Worm (Caenorhabditis elegans) whole organism, young adult: Measurements from ENCODE around the gene insc-1.

Experiments
- C06A6.2 ChIP-seq: fragments of 200-800 bp; sonication (Bioruptor generic); conservative IDR thresholded peaks from 2 replicates; pipeline ENCODE4 v1.3.6; 2022; ENCODE audit warnings: missing genetic modification characterization, missing compliant biosample characterization
- F57C9.4 ChIP-seq: sonication (generic microtip); optimal IDR thresholded peaks from 2 replicates; lab custom pipeline; 2017; ENCODE audit warnings: mild to moderate bottlenecking, missing genetic modification characterization, missing compliant biosample characterization
- K11D2.4 ChIP-seq: fragments of 200-800 bp; sonication (Bioruptor generic); IDR thresholded peaks from 2 replicates; pipeline ENCODE4 v1.3.6; 2022; ENCODE audit warnings: missing genetic modification reagents, missing genetic modification characterization, missing compliant biosample characterization
- Y56A3A.18 ChIP-seq: fragments of 200-800 bp; sonication (Bioruptor generic); IDR thresholded peaks from 2 replicates; pipeline ENCODE4 v1.3.6; 2022; ENCODE audit warnings: missing genetic modification reagents, missing genetic modification characterization, missing compliant biosample characterization
- Y95B8A.8 ChIP-seq: fragments of 200-800 bp; sonication (Bioruptor generic); IDR thresholded peaks from 2 replicates; pipeline ENCODE4 v1.3.6; 2022; ENCODE audit warnings: missing genetic modification reagents, missing genetic modification characterization, missing compliant biosample characterization
- akir-1 ChIP-seq: fragments of 200-800 bp; sonication (Bioruptor generic); optimal IDR thresholded peaks from 2 replicates; lab custom pipeline; 2018; ENCODE audit warnings: mild to moderate bottlenecking, missing genetic modification characterization, moderate library complexity, missing compliant biosample characterization
- aptf-3 ChIP-seq: fragments of 200-800 bp; sonication (Bioruptor generic); IDR thresholded peaks from 2 replicates; pipeline ENCODE4 v1.3.6; 2022; ENCODE audit warnings: missing genetic modification characterization, missing compliant biosample characterization
- athp-1 ChIP-seq: sonication (generic microtip); optimal IDR thresholded peaks from 2 replicates; lab custom pipeline; 2017; ENCODE audit warnings: mild to moderate bottlenecking, missing genetic modification characterization, missing compliant biosample characterization
- attf-6 ChIP-seq: fragments of 200-800 bp; sonication (Bioruptor generic); IDR thresholded peaks from 2 replicates; pipeline ENCODE4 v1.3.6; 2022; ENCODE audit warnings: missing genetic modification reagents, missing genetic modification characterization, missing compliant biosample characterization
- ccch-3 ChIP-seq: fragments of 200-800 bp; sonication (Bioruptor generic); optimal IDR thresholded peaks from 2 replicates; lab custom pipeline; 2018; ENCODE audit warnings: mild to moderate bottlenecking, missing genetic modification characterization, missing compliant biosample characterization
- cebp-1 ChIP-seq, 2 experiments: fragments of 200-800 bp in 1 of 2; sonication (Bioruptor generic) in 1 of 2; sonication (generic microtip) in 1 of 2; IDR thresholded peaks in 1 of 2; optimal IDR thresholded peaks in 1 of 2; 2 replicates each; pipeline versions ENCODE4 v1.3.6 to Lab custom; 2017 to 2022; ENCODE audit warnings: missing compliant biosample characterization in 2 of 2, missing genetic modification characterization in 2 of 2, mild to moderate bottlenecking in 1 of 2, missing genetic modification reagents in 1 of 2, moderate library complexity in 1 of 2
- ceh-40 ChIP-seq: fragments of 200-800 bp; sonication (Bioruptor generic); IDR thresholded peaks from 2 replicates; pipeline ENCODE4 v1.3.6; 2022; ENCODE audit warnings: missing genetic modification characterization, missing compliant biosample characterization
- ceh-91 ChIP-seq: fragments of 200-800 bp; sonication (Bioruptor generic); IDR thresholded peaks from 2 replicates; pipeline ENCODE4 v1.3.6; 2022; ENCODE audit warnings: missing genetic modification reagents, missing genetic modification characterization, missing compliant biosample characterization
- chd-7 ChIP-seq: sonication (generic microtip); optimal IDR thresholded peaks from 2 replicates; lab custom pipeline; 2016; ENCODE audit warnings: mild to moderate bottlenecking, missing genetic modification characterization, moderate library complexity, missing compliant biosample characterization
- egl-18 ChIP-seq: fragments of 200-800 bp; sonication (Bioruptor generic); IDR thresholded peaks from 2 replicates; pipeline ENCODE4 v1.3.6; 2022; ENCODE audit warnings: missing genetic modification reagents, missing genetic modification characterization, missing compliant biosample characterization
- egrh-3 ChIP-seq: fragments of 200-800 bp; sonication (Bioruptor generic); IDR thresholded peaks from 2 replicates; pipeline ENCODE4 v1.3.6; 2022; ENCODE audit warnings: missing genetic modification reagents, missing genetic modification characterization, missing compliant biosample characterization
- ekl-4 ChIP-seq: fragments of 200-800 bp; sonication (Bioruptor generic); IDR thresholded peaks from 2 replicates; pipeline ENCODE4 v1.3.6; 2022; ENCODE audit warnings: missing genetic modification reagents, missing genetic modification characterization, missing compliant biosample characterization
- ets-4 ChIP-seq: fragments of 200-800 bp; sonication (Bioruptor generic); optimal IDR thresholded peaks from 2 replicates; lab custom pipeline; 2018; ENCODE audit warnings: mild to moderate bottlenecking, missing genetic modification characterization, missing compliant biosample characterization
- gei-17 ChIP-seq: fragments of 200-800 bp; sonication (Bioruptor generic); optimal IDR thresholded peaks from 2 replicates; lab custom pipeline; 2018; ENCODE audit warnings: mild to moderate bottlenecking, missing genetic modification characterization, missing compliant biosample characterization
- him-1 ChIP-seq: sonication (generic microtip); optimal IDR thresholded peaks from 2 replicates; lab custom pipeline; 2016; ENCODE audit warnings: missing genotype, missing genetic modification reagents, missing genetic modification characterization, missing compliant biosample characterization
- hsf-1 ChIP-seq: fragments of 200-800 bp; sonication (Bioruptor generic); IDR thresholded peaks from 2 replicates; pipeline ENCODE4 v1.3.6; 2022; ENCODE audit warnings: missing genetic modification reagents, missing genetic modification characterization, missing compliant biosample characterization
- lin-26 ChIP-seq: fragments of 200-800 bp; sonication (Bioruptor generic); IDR thresholded peaks from 2 replicates; pipeline ENCODE4 v1.3.6; 2022; ENCODE audit warnings: missing genetic modification reagents, missing genetic modification characterization, missing compliant biosample characterization
- lsy-27 ChIP-seq: sonication (generic microtip); optimal IDR thresholded peaks from 2 replicates; lab custom pipeline; 2017; ENCODE audit warnings: missing genetic modification characterization, mild to moderate bottlenecking, missing compliant biosample characterization, antibody characterized with exemption, missing genotype, borderline replicate concordance; ENCODE audit not compliant: insufficient read depth
- madf-8 ChIP-seq: fragments of 200-800 bp; sonication (Bioruptor generic); conservative IDR thresholded peaks from 2 replicates; pipeline ENCODE4 v1.3.6; 2022; ENCODE audit warnings: missing genetic modification reagents, missing genetic modification characterization, missing compliant biosample characterization
- mel-28 ChIP-seq: sonication (generic microtip); optimal IDR thresholded peaks from 2 replicates; lab custom pipeline; 2016; ENCODE audit warnings: borderline replicate concordance, mild to moderate bottlenecking, missing genetic modification characterization, missing compliant biosample characterization
- mes-4 ChIP-seq: sonication (generic microtip); optimal IDR thresholded peaks from 2 replicates; lab custom pipeline; 2016; ENCODE audit warnings: missing genotype, missing genetic modification characterization, missing compliant biosample characterization
- nfya-2 ChIP-seq: fragments of 200-800 bp; sonication (Bioruptor generic); IDR thresholded peaks from 2 replicates; pipeline ENCODE4 v1.3.6; 2022; ENCODE audit warnings: missing genetic modification reagents, missing genetic modification characterization, missing compliant biosample characterization
- nfyb-1 ChIP-seq: fragments of 200-800 bp; sonication (Bioruptor generic); IDR thresholded peaks from 2 replicates; pipeline ENCODE4 v1.3.6; 2022; ENCODE audit warnings: missing genetic modification reagents, missing genetic modification characterization, missing compliant biosample characterization
- pbrm-1 ChIP-seq: fragments of 200-800 bp; sonication (Bioruptor generic); IDR thresholded peaks from 2 replicates; pipeline ENCODE4 v1.3.6; 2022; ENCODE audit warnings: missing genetic modification reagents, missing genetic modification characterization, missing compliant biosample characterization
- pha-4 ChIP-seq: fragments of 150-350 bp; sonication (generic microtip); optimal IDR thresholded peaks from 2 replicates; lab custom pipeline; 2014; ENCODE audit warnings: missing biosample characterization, missing genetic modification reagents, missing genetic modification characterization
- rcor-1 ChIP-seq: fragments of 200-800 bp; sonication (Bioruptor generic); IDR thresholded peaks from 2 replicates; pipeline ENCODE4 v1.3.6; 2022; ENCODE audit warnings: missing genetic modification reagents, missing genetic modification characterization, missing compliant biosample characterization
- rec-8 ChIP-seq, 2 experiments: sonication (generic microtip); optimal IDR thresholded peaks; 2 replicates each; lab custom pipeline; 2016; ENCODE audit warnings: mild to moderate bottlenecking in 2 of 2, missing genetic modification characterization in 2 of 2, missing genetic modification reagents in 2 of 2, missing genotype in 2 of 2, missing biosample characterization in 1 of 2, missing compliant biosample characterization in 1 of 2, moderate library complexity in 1 of 2
- rpc-1 ChIP-seq, 2 experiments: fragments of 150-350 bp in 1 of 2; sonication (generic microtip) in 1 of 2; optimal IDR thresholded peaks; 2 replicates each; lab custom pipeline; 2014 to 2018; ENCODE audit warnings: missing biosample characterization in 1 of 2, missing genetic modification characterization in 1 of 2, missing genetic modification reagents in 1 of 2, missing genotype in 1 of 2
- snpc-1.3 ChIP-seq: sonication (generic microtip); optimal IDR thresholded peaks from 2 replicates; lab custom pipeline; 2017; ENCODE audit warnings: missing genetic modification characterization, mild to moderate bottlenecking, missing compliant biosample characterization, antibody characterized with exemption, moderate library complexity, missing genotype, missing genetic modification reagents; ENCODE audit not compliant: insufficient read depth
- tbp1 ChIP-seq: fragments of 200-800 bp; sonication (Bioruptor generic); optimal IDR thresholded peaks from 2 replicates; lab custom pipeline; 2018; ENCODE audit warnings: mild to moderate bottlenecking, missing genetic modification characterization, missing compliant biosample characterization
- tlf-1 ChIP-seq: fragments of 200-800 bp; sonication (Bioruptor generic); optimal IDR thresholded peaks from 2 replicates; lab custom pipeline; 2018; ENCODE audit warnings: mild to moderate bottlenecking, missing genetic modification characterization, missing compliant biosample characterization
- unc-130 ChIP-seq: sonication (generic microtip); optimal IDR thresholded peaks from 2 replicates; lab custom pipeline; 2016; ENCODE audit warnings: missing genetic modification reagents, missing genetic modification characterization, missing compliant biosample characterization
- xnd-1 ChIP-seq: sonication (generic microtip); optimal IDR thresholded peaks from 2 replicates; lab custom pipeline; 2016; ENCODE audit warnings: missing genotype, missing genetic modification reagents, missing genetic modification characterization, missing compliant biosample characterization
- ztf-18 ChIP-seq: sonication (generic microtip); optimal IDR thresholded peaks from 2 replicates; lab custom pipeline; 2016; ENCODE audit warnings: missing genotype, mild to moderate bottlenecking, missing genetic modification characterization, missing compliant biosample characterization
- ztf-26 ChIP-seq: sonication (generic microtip); optimal IDR thresholded peaks from 2 replicates; lab custom pipeline; 2017; ENCODE audit warnings: missing genetic modification characterization, missing compliant biosample characterization
- ztf-3 ChIP-seq: fragments of 200-800 bp; sonication (Bioruptor generic); optimal IDR thresholded peaks from 2 replicates; lab custom pipeline; 2018; ENCODE audit warnings: mild to moderate bottlenecking, missing genetic modification characterization, missing compliant biosample characterization
- ztf-6 ChIP-seq: fragments of 200-800 bp; sonication (Bioruptor generic); IDR thresholded peaks from 2 replicates; pipeline ENCODE4 v1.3.6; 2022; ENCODE audit warnings: missing genetic modification reagents, missing genetic modification characterization, missing compliant biosample characterization

Gene insc-1

ce11 chrII:7358489-7358943 is at the start of gene insc-1:
Gene insc-1 (plus strand): TSS chrII:7358893.
- TF ChIP-seq nfyb-1 (GFP tag; lab: Robert Waterston, UW) (no peak), hsf-1 (GFP tag; lab: Robert Waterston, UW) (no peak), egrh-3 (no peak), ets-4 (GFP tag; lab: Kevin White, UChicago) (no peak), ekl-4 (GFP tag; lab: Robert Waterston, UW) (no peak), Y56A3A.18 (GFP tag; lab: Robert Waterston, UW) (no peak), lsy-27 (tag; lab: Kevin White, UChicago) (no peak), ztf-3 (GFP tag; lab: Kevin White, UChicago) (no peak), snpc-1.3 (no peak), F57C9.4 (no peak), ccch-3 (GFP tag; lab: Kevin White, UChicago) (no peak), pbrm-1 (GFP tag; lab: Robert Waterston, UW) (no peak), rpc-1 (optimal IDR thresholded peaks at IDR 0.05; lab: Kevin White, UChicago) (no peak), rpc-1 (tag; optimal IDR thresholded peaks at IDR 0.05; lab: Kevin White, UChicago) (no peak), ztf-6 (no peak), Y95B8A.8 (GFP tag; lab: Robert Waterston, UW) (no peak)
- TF ChIP-seq, all 124 proteins: peak for 0

ce11 chrII:7310023-7310422 is 48.7 kb upstream of the insc-1 start, which contains the start of the genes F45E12.5 and cnep-1:
Gene F45E12.5 (minus strand): TSS chrII:7310115.
Gene cnep-1 (plus strand): TSS chrII:7310348.
- TF ChIP-seq chd-7 (tag; lab: Kevin White, UChicago) (no peak), cebp-1 (GFP tag; IDR thresholded peaks at IDR 0.05; lab: Robert Waterston, UW) (no peak), cebp-1 (tag; optimal IDR thresholded peaks at IDR 0.05; lab: Kevin White, UChicago) (no peak), rcor-1 (GFP tag; lab: Robert Waterston, UW) (no peak), tlf-1 (no peak), madf-8 (GFP tag; lab: Robert Waterston, UW) (no peak), xnd-1 (tag; lab: Kevin White, UChicago) (no peak), athp-1 (tag; lab: Kevin White, UChicago) (no peak), egrh-3 (no peak), attf-6 (no peak), ztf-18 (tag; lab: Kevin White, UChicago) (no peak), unc-130 (GFP tag; lab: Kevin White, UChicago) (no peak), nfya-2 (GFP tag; lab: Robert Waterston, UW) (no peak), pha-4 (tag; lab: Kevin White, UChicago) (no peak), mel-28 (no peak), Y56A3A.18 (GFP tag; lab: Robert Waterston, UW) (no peak)
- TF ChIP-seq, all 124 proteins: peak for 0

- TF ChIP-seq unc-130 (GFP tag; lab: Kevin White, UChicago), result no peak
- TF ChIP-seq lin-26, result no peak
- TF ChIP-seq ceh-91 (GFP tag; lab: Robert Waterston, UW), result no peak
- TF ChIP-seq mes-4 (tag; lab: Kevin White, UChicago), result no peak
- TF ChIP-seq athp-1 (tag; lab: Kevin White, UChicago), result no peak
- TF ChIP-seq K11D2.4 (GFP tag; lab: Robert Waterston, UW), result no peak
- TF ChIP-seq ceh-40 (GFP tag; lab: Robert Waterston, UW), result no peak
- no peak for TF ChIP-seq ztf-18 (tag; lab: Kevin White, UChicago)
- TF ChIP-seq ets-4 (GFP tag; lab: Kevin White, UChicago), result no peak
- TF ChIP-seq tbp1, result no peak
- no peak for TF ChIP-seq gei-17 (GFP tag; lab: Kevin White, UChicago)
- TF ChIP-seq aptf-3 (GFP tag; lab: Robert Waterston, UW), result no peak
- TF ChIP-seq egl-18 (GFP tag; lab: Robert Waterston, UW), result no peak
- no peak for TF ChIP-seq rcor-1 (GFP tag; lab: Robert Waterston, UW)
- TF ChIP-seq C06A6.2 (GFP tag; lab: Robert Waterston, UW), result no peak
- TF ChIP-seq him-1 (tag; lab: Kevin White, UChicago), result no peak
- no peak for TF ChIP-seq rec-8 (tag; optimal IDR thresholded peaks at IDR 0.05; lab: Kevin White, UChicago)
- TF ChIP-seq akir-1 (GFP tag; lab: Kevin White, UChicago), result no peak
- TF ChIP-seq ztf-26 (tag; lab: Kevin White, UChicago), result no peak
Measured at ce11 chrII:7314083-7314482, 44.6 kb upstream of the insc-1 start, which contains the start of gene F45E12.6. Gene F45E12.6 (minus strand): TSS chrII:7314183.
